ENCODE assay signal across 5 fruit fly cellular contexts in the genomic region with DNA sequence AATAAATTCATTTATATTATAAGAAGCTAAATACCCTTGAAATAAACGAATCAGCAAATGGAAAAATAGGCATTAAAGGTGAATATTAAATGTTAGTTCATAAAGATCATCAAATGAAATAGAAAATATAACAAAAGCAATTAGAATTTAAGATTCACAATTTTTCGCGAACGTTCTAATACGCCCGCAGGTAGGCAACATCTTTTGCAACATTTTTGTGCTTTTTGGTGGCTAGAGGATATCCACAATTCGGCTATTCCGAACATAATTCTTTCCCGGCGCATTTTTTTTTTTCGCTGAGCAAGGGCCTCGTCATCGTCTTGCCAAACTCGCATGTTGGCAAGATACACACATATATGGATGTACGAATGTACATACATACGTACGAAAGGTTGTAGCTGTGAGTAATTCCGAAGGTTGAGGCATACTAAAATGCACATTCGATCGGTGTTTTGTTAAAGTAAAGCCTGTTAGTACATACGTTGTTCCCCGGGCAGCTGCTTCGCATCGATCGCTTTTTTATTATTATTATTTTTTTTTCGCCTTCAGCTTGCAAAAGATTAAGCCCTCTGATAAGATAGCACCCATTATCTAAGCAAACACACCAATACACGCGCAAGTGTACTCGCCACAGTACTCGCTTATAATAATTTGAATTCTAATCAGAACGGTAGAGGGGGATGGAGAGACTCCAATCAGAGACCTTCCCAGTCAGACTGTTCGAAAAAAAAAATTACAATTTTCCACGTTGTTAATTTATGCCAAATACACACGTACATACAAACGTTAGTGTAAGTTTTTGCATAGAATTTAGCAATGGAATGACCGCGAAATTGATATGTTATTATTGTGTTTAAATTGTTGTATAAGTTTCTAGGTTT.
TF ChIP-seq lines count a peak whose summit lies in the region.

No protein-coding gene starts in this region.

- no peak for TF ChIP-seq CTCF in whole organism, embryonic (GFP tag; optimal IDR thresholded peaks at IDR 0.05; lab: Kevin White, UChicago)

TF ChIP-seq in whole organism, adult, 20 proteins besides CTCF, POLR2A, EP300 and RAD21 (continues in another document):
- TF ChIP-seq pad (GFP tag; optimal IDR thresholded peaks at IDR 0.05; lab: Kevin White, UChicago) (peak; percentile 8), Hr96 (GFP tag; optimal IDR thresholded peaks at IDR 0.05; lab: Kevin White, UChicago) (no peak), cic (GFP tag; optimal IDR thresholded peaks at IDR 0.05; lab: Kevin White, UChicago) (peak; percentile 34), CG7101 (tag; optimal IDR thresholded peaks at IDR 0.05; lab: Kevin White, UChicago) (peak; percentile 37), ovo (GFP tag; optimal IDR thresholded peaks at IDR 0.05; lab: Kevin White, UChicago) (no peak), CG33017 (tag; optimal IDR thresholded peaks at IDR 0.05; lab: Kevin White, UChicago) (peak; percentile 23), toe (GFP tag; optimal IDR thresholded peaks at IDR 0.05; lab: Kevin White, UChicago) (no peak), bab1 (GFP tag; optimal IDR thresholded peaks at IDR 0.05; lab: Kevin White, UChicago) (peak; percentile 46), cnc (optimal IDR thresholded peaks at IDR 0.05; lab: Kevin White, UChicago) (no peak), kay (GFP tag; lab: Kevin White, UChicago; ENCODE audit: borderline replicate concordance) (peak; percentile 74), CG14711 (tag; optimal IDR thresholded peaks at IDR 0.05; lab: Kevin White, UChicago) (peak; percentile 7), CG7045 (GFP tag; optimal IDR thresholded peaks at IDR 0.05; lab: Kevin White, UChicago) (no peak), CG12768 (GFP tag; optimal IDR thresholded peaks at IDR 0.05; lab: Kevin White, UChicago) (no peak), Crg-1 (GFP tag; optimal IDR thresholded peaks at IDR 0.05; lab: Kevin White, UChicago) (no peak), Clk (GFP tag; optimal IDR thresholded peaks at IDR 0.05; lab: Kevin White, UChicago) (no peak), tj (GFP tag; optimal IDR thresholded peaks at IDR 0.05; lab: Kevin White, UChicago) (peak; percentile 98)

TF ChIP-seq in whole organism, embryonic, 481 proteins besides CTCF, POLR2A, EP300 and RAD21 (continues in another document):
- TF ChIP-seq Opbp (GFP tag; IDR thresholded peaks at IDR 0.05; lab: Robert Waterston, UW; ENCODE audit: partially characterized antibody) (no peak), CG10366 (GFP tag; IDR thresholded peaks at IDR 0.05; lab: Robert Waterston, UW) (peak; percentile 15; the same call in 1 of the 2 replicates), CG4282 (GFP tag; optimal IDR thresholded peaks at IDR 0.05; lab: Kevin White, UChicago) (no peak), Dek (tag; optimal IDR thresholded peaks at IDR 0.05; lab: Kevin White, UChicago) (no peak), CG9797 (GFP tag; optimal IDR thresholded peaks at IDR 0.05; lab: Kevin White, UChicago) (no peak), Rfx (GFP tag; IDR thresholded peaks at IDR 0.05; lab: Robert Waterston, UW) (peak; percentile 57; the same call in 1 of the 2 replicates), Fer1 (GFP tag; optimal IDR thresholded peaks at IDR 0.05; lab: Kevin White, UChicago) (no peak), CG2116 (GFP tag; optimal IDR thresholded peaks at IDR 0.05; lab: Kevin White, UChicago) (no peak), HLH3B (GFP tag; IDR thresholded peaks at IDR 0.05; lab: Robert Waterston, UW) (no peak), trem (tag; optimal IDR thresholded peaks at IDR 0.05; lab: Kevin White, UChicago) (no peak), Atf-2 (GFP tag; optimal IDR thresholded peaks at IDR 0.05; lab: Kevin White, UChicago) (no peak), CG7786 (GFP tag; optimal IDR thresholded peaks at IDR 0.05; lab: Kevin White, UChicago) (peak; percentile 41), NC2α (GFP tag; optimal IDR thresholded peaks at IDR 0.05; lab: Kevin White, UChicago) (no peak), Dp (GFP tag; optimal IDR thresholded peaks at IDR 0.05; lab: Kevin White, UChicago) (no peak), trh (GFP tag; optimal IDR thresholded peaks at IDR 0.05; lab: Kevin White, UChicago) (no peak), CG10543 (GFP tag; optimal IDR thresholded peaks at IDR 0.05; lab: Kevin White, UChicago) (no peak), CG33557 (GFP tag; optimal IDR thresholded peaks at IDR 0.05; lab: Kevin White, UChicago) (no peak)

TF ChIP-seq in whole organism, prepupa, 60 proteins besides CTCF, POLR2A, EP300 and RAD21 (continues in another document):
- TF ChIP-seq Eip93F (GFP tag; optimal IDR thresholded peaks at IDR 0.05; lab: Kevin White, UChicago) = peak; percentile 62
- TF ChIP-seq CG11762 (GFP tag; optimal IDR thresholded peaks at IDR 0.05; lab: Kevin White, UChicago; ENCODE audit: insufficient read depth) = peak; percentile 18
- TF ChIP-seq CG34406 (GFP tag; optimal IDR thresholded peaks at IDR 0.05; lab: Kevin White, UChicago) = peak; percentile 52
- TF ChIP-seq Ets21C (GFP tag; optimal IDR thresholded peaks at IDR 0.05; lab: Kevin White, UChicago) = peak; percentile 55
- TF ChIP-seq CG3032 (tag; optimal IDR thresholded peaks at IDR 0.05; lab: Kevin White, UChicago) = no peak
- peak; percentile 45 for TF ChIP-seq CG10631 (GFP tag; optimal IDR thresholded peaks at IDR 0.05; lab: Kevin White, UChicago)
- TF ChIP-seq eg (GFP tag; IDR thresholded peaks at IDR 0.05; lab: Robert Waterston, UW) = no peak
- TF ChIP-seq Sox15 (GFP tag; optimal IDR thresholded peaks at IDR 0.05; lab: Kevin White, UChicago) = peak; percentile 43
- TF ChIP-seq Sox14 (GFP tag; optimal IDR thresholded peaks at IDR 0.05; lab: Kevin White, UChicago) = peak; percentile 41
- no peak for TF ChIP-seq CG16779 (tag; optimal IDR thresholded peaks at IDR 0.05; lab: Kevin White, UChicago)
- no peak for TF ChIP-seq CG6808 (GFP tag; optimal IDR thresholded peaks at IDR 0.05; lab: Kevin White, UChicago)
- TF ChIP-seq acj6 (GFP tag; optimal IDR thresholded peaks at IDR 0.05; lab: Kevin White, UChicago) = peak; percentile 60
- TF ChIP-seq CG4318 (GFP tag; optimal IDR thresholded peaks at IDR 0.05; lab: Kevin White, UChicago) = no peak
- TF ChIP-seq CG11294 (GFP tag; IDR thresholded peaks at IDR 0.05; lab: Robert Waterston, UW) = no peak
- peak; percentile 33 for TF ChIP-seq net (GFP tag; optimal IDR thresholded peaks at IDR 0.05; lab: Kevin White, UChicago)
- no peak for TF ChIP-seq CG6276 (GFP tag; optimal IDR thresholded peaks at IDR 0.05; lab: Kevin White, UChicago)
- TF ChIP-seq fd59A (GFP tag; optimal IDR thresholded peaks at IDR 0.05; lab: Kevin White, UChicago) = no peak

TF ChIP-seq in whole organism, pupa, 21 proteins besides CTCF, POLR2A, EP300 and RAD21 (continues in another document):
- TF ChIP-seq CG17806 (tag; optimal IDR thresholded peaks at IDR 0.05; lab: Kevin White, UChicago) (no peak), fd96Ca (GFP tag; IDR thresholded peaks at IDR 0.05; lab: Robert Waterston, UW) (no peak), CG15710 (tag; optimal IDR thresholded peaks at IDR 0.05; lab: Kevin White, UChicago) (no peak), Pif1A (GFP tag; optimal IDR thresholded peaks at IDR 0.05; lab: Kevin White, UChicago) (peak; percentile 30), CG9948 (tag; optimal IDR thresholded peaks at IDR 0.05; lab: Kevin White, UChicago) (no peak), CG34367 (tag; optimal IDR thresholded peaks at IDR 0.05; lab: Kevin White, UChicago) (no peak), Snoo (tag; optimal IDR thresholded peaks at IDR 0.05; lab: Kevin White, UChicago) (peak; percentile 68), Ets98B (GFP tag; IDR thresholded peaks at IDR 0.05; lab: Robert Waterston, UW) (peak; percentile 14; the same call in 1 of the 2 replicates), CG12605 (GFP tag; IDR thresholded peaks at IDR 0.05; lab: Robert Waterston, UW) (no peak), CG10348 (GFP tag; IDR thresholded peaks at IDR 0.05; lab: Robert Waterston, UW) (no peak), CG13204 (GFP tag; optimal IDR thresholded peaks at IDR 0.05; lab: Kevin White, UChicago) (no peak), Pif1B (GFP tag; optimal IDR thresholded peaks at IDR 0.05; lab: Kevin White, UChicago) (peak; percentile 52), CG4496 (GFP tag; IDR thresholded peaks at IDR 0.05; lab: Robert Waterston, UW) (peak; percentile 12; the same call in 1 of the 3 replicates), CG32121 (GFP tag; IDR thresholded peaks at IDR 0.05; lab: Robert Waterston, UW) (no peak), D1 (tag; optimal IDR thresholded peaks at IDR 0.05; lab: Kevin White, UChicago) (no peak), EcR (GFP tag; optimal IDR thresholded peaks at IDR 0.05; lab: Kevin White, UChicago) (no peak), CG8301 (tag; optimal IDR thresholded peaks at IDR 0.05; lab: Kevin White, UChicago) (no peak), gl (tag; optimal IDR thresholded peaks at IDR 0.05; lab: Kevin White, UChicago) (no peak), CG14655 (GFP tag; optimal IDR thresholded peaks at IDR 0.05; lab: Kevin White, UChicago) (no peak)

TF ChIP-seq in whole organism, wandering third instar larva, 38 proteins besides CTCF, POLR2A, EP300 and RAD21:
- TF ChIP-seq OdsH (GFP tag; optimal IDR thresholded peaks at IDR 0.05; lab: Kevin White, UChicago) (peak; percentile 60), CrebA (GFP tag; optimal IDR thresholded peaks at IDR 0.05; lab: Kevin White, UChicago; ENCODE audit: borderline replicate concordance) (no peak), jim (GFP tag; optimal IDR thresholded peaks at IDR 0.05; lab: Kevin White, UChicago) (no peak), HLH106 (tag; optimal IDR thresholded peaks at IDR 0.05; lab: Kevin White, UChicago) (peak; percentile 61), CG9705 (GFP tag; optimal IDR thresholded peaks at IDR 0.05; lab: Kevin White, UChicago) (no peak), Rel (GFP tag; optimal IDR thresholded peaks at IDR 0.05; lab: Kevin White, UChicago) (no peak), Rel (tag; optimal IDR thresholded peaks at IDR 0.05; lab: Kevin White, UChicago) (peak; percentile 73), sv (GFP tag; optimal IDR thresholded peaks at IDR 0.05; lab: Kevin White, UChicago) (peak; percentile 21), dl (GFP tag; optimal IDR thresholded peaks at IDR 0.05; lab: Kevin White, UChicago; ENCODE audit: insufficient read depth in 1 of 2, partially characterized antibody in 2 of 2) (no peak), rgr (GFP tag; optimal IDR thresholded peaks at IDR 0.05; lab: Kevin White, UChicago) (peak; percentile 68), dmrt93B (GFP tag; optimal IDR thresholded peaks at IDR 0.05; lab: Kevin White, UChicago) (peak; percentile 51), woc (GFP tag; optimal IDR thresholded peaks at IDR 0.05; lab: Kevin White, UChicago) (peak; percentile 88), br (GFP tag; optimal IDR thresholded peaks at IDR 0.05; lab: Kevin White, UChicago) (peak; percentile 71), h (GFP tag; optimal IDR thresholded peaks at IDR 0.05; lab: Kevin White, UChicago) (peak; percentile 82), foxo (GFP tag; optimal IDR thresholded peaks at IDR 0.05; lab: Kevin White, UChicago) (peak in 1 of 2 experiments; percentile 86), fru (GFP tag; optimal IDR thresholded peaks at IDR 0.05; lab: Kevin White, UChicago) (peak; percentile 89), ey (GFP tag; optimal IDR thresholded peaks at IDR 0.05; lab: Kevin White, UChicago) (peak; percentile 79), Hnf4 (GFP tag; optimal IDR thresholded peaks at IDR 0.05; lab: Kevin White, UChicago) (peak; percentile 47), psq (GFP tag; optimal IDR thresholded peaks at IDR 0.05; lab: Kevin White, UChicago) (peak; percentile 68), Sp1 (GFP tag; optimal IDR thresholded peaks at IDR 0.05; lab: Kevin White, UChicago) (peak; percentile 70)
